Worm (Caenorhabditis elegans): ENCODE measurements around the gene F20C5.7.
A peak's percentile ranks its signal among the peaks of the same experiment; 100 is the strongest.

The F20C5.7 gene

ce11 chrIV:8739926-8740325, 5.6 kb downstream of the F20C5.7 start, which contains the start of gene mrps-33:
TSS of gene mrps-33 (minus strand) at chrIV:8740026.
- TF ChIP-seq sptf-1 (tag; optimal IDR thresholded peaks at IDR 0.05) (no peak), lsy-2 (tag; optimal IDR thresholded peaks at IDR 0.05) (no peak), unc-62 (GFP tag; optimal IDR thresholded peaks at IDR 0.05) (no peak), M03D4.4 (tag; optimal IDR thresholded peaks at IDR 0.05) (no peak), zip-8 (tag; optimal IDR thresholded peaks at IDR 0.05) (no peak), mep-1 (tag; optimal IDR thresholded peaks at IDR 0.05) (no peak), ham-2 (GFP tag; optimal IDR thresholded peaks at IDR 0.05) (no peak), ceh-83 (GFP tag; optimal IDR thresholded peaks at IDR 0.05) (no peak), snpc-4 (tag; optimal IDR thresholded peaks at IDR 0.05) (no peak), unc-120 (tag; optimal IDR thresholded peaks at IDR 0.05; ENCODE audit: poor library complexity, severe bottlenecking) (no peak), elt-1 (tag; optimal IDR thresholded peaks at IDR 0.05; ENCODE audit: borderline replicate concordance, insufficient read depth) (no peak)

ce11 chrIV:8739294-8739693, 6.2 kb downstream of the F20C5.7 start, which contains the start of gene F21D5.5:
TSS of gene F21D5.5 (minus strand) at chrIV:8739394.
- no peak for TF ChIP-seq ceh-43 (GFP tag; optimal IDR thresholded peaks at IDR 0.05)
- TF ChIP-seq ces-1 (GFP tag; optimal IDR thresholded peaks at IDR 0.05), result no peak
- no peak for TF ChIP-seq mab-5 (tag; optimal IDR thresholded peaks at IDR 0.05)
- no peak for TF ChIP-seq elt-3 (tag; optimal IDR thresholded peaks at IDR 0.05)
- TF ChIP-seq hlh-1 (tag; optimal IDR thresholded peaks at IDR 0.05), result no peak
- TF ChIP-seq flh-1 (GFP tag; optimal IDR thresholded peaks at IDR 0.05), result no peak
- no peak for TF ChIP-seq nhr-28 (tag; optimal IDR thresholded peaks at IDR 0.05)
- no peak for TF ChIP-seq pha-4 (tag; optimal IDR thresholded peaks at IDR 0.05)

ce11 chrIV:8737787-8738186, 7.7 kb downstream of the F20C5.7 start, which contains the start of gene F21D5.4:
TSS of gene F21D5.4 (plus strand) at chrIV:8738087.
- TF ChIP-seq pha-4 (tag; optimal IDR thresholded peaks at IDR 0.05) (no peak), nhr-237 (tag; optimal IDR thresholded peaks at IDR 0.05) (no peak), zip-8 (tag; optimal IDR thresholded peaks at IDR 0.05) (no peak), flh-1 (GFP tag; optimal IDR thresholded peaks at IDR 0.05) (no peak), sptf-1 (tag; optimal IDR thresholded peaks at IDR 0.05) (no peak), lsy-2 (tag; optimal IDR thresholded peaks at IDR 0.05) (no peak), lin-13 (tag; optimal IDR thresholded peaks at IDR 0.05) (no peak), tbx-8 (GFP tag; optimal IDR thresholded peaks at IDR 0.05) (no peak), lin-32 (GFP tag; optimal IDR thresholded peaks at IDR 0.05) (no peak), ceh-83 (GFP tag; optimal IDR thresholded peaks at IDR 0.05) (no peak), ceh-43 (GFP tag; optimal IDR thresholded peaks at IDR 0.05) (no peak), mep-1 (tag; optimal IDR thresholded peaks at IDR 0.05) (no peak), M03D4.4 (tag; optimal IDR thresholded peaks at IDR 0.05) (no peak), nhr-76 (tag; optimal IDR thresholded peaks at IDR 0.05) (no peak), elt-3 (tag; optimal IDR thresholded peaks at IDR 0.05) (no peak), hlh-1 (tag; optimal IDR thresholded peaks at IDR 0.05) (no peak), nhr-28 (tag; optimal IDR thresholded peaks at IDR 0.05) (no peak)

- TF ChIP-seq M03D4.4 (tag; optimal IDR thresholded peaks at IDR 0.05) (no peak), ces-1 (GFP tag; optimal IDR thresholded peaks at IDR 0.05) (no peak), nhr-237 (tag; optimal IDR thresholded peaks at IDR 0.05) (no peak), mab-5 (tag; optimal IDR thresholded peaks at IDR 0.05) (no peak), drap-1 (GFP tag; optimal IDR thresholded peaks at IDR 0.05) (no peak), unc-39 (tag; optimal IDR thresholded peaks at IDR 0.05) (no peak), hlh-1 (tag; optimal IDR thresholded peaks at IDR 0.05) (peak; percentile 11), mep-1 (tag; optimal IDR thresholded peaks at IDR 0.05) (no peak), nhr-12 (tag; optimal IDR thresholded peaks at IDR 0.05) (no peak), lsy-2 (tag; optimal IDR thresholded peaks at IDR 0.05) (no peak), blmp-1 (tag; optimal IDR thresholded peaks at IDR 0.05) (no peak), sem-2 (GFP tag; optimal IDR thresholded peaks at IDR 0.05) (no peak), pha-4 (tag; optimal IDR thresholded peaks at IDR 0.05) (peak; percentile 35), unc-120 (tag; optimal IDR thresholded peaks at IDR 0.05; ENCODE audit: poor library complexity, severe bottlenecking) (peak; percentile 10)
Measured at ce11 chrIV:8737354-8737753, 8.1 kb downstream of the F20C5.7 start.

- no peak for TF ChIP-seq ceh-83 (GFP tag; optimal IDR thresholded peaks at IDR 0.05)
- TF ChIP-seq bed-3 (GFP tag; optimal IDR thresholded peaks at IDR 0.05), result no peak
- TF ChIP-seq tbx-8 (GFP tag; optimal IDR thresholded peaks at IDR 0.05), result no peak
- TF ChIP-seq elt-3 (tag; optimal IDR thresholded peaks at IDR 0.05), result no peak
- no peak for TF ChIP-seq mab-5 (tag; optimal IDR thresholded peaks at IDR 0.05)
- TF ChIP-seq nhr-12 (tag; optimal IDR thresholded peaks at IDR 0.05), result no peak
- TF ChIP-seq unc-62 (GFP tag; optimal IDR thresholded peaks at IDR 0.05), result no peak
- TF ChIP-seq ceh-39 (tag; optimal IDR thresholded peaks at IDR 0.05), result no peak
- no peak for TF ChIP-seq lin-13 (tag; optimal IDR thresholded peaks at IDR 0.05)
- TF ChIP-seq mls-2 (tag; optimal IDR thresholded peaks at IDR 0.05), result no peak
- TF ChIP-seq unc-39 (tag; optimal IDR thresholded peaks at IDR 0.05), result no peak
- no peak for TF ChIP-seq nhr-76 (tag; optimal IDR thresholded peaks at IDR 0.05)
- TF ChIP-seq ceh-43 (GFP tag; optimal IDR thresholded peaks at IDR 0.05), result no peak
- no peak for TF ChIP-seq zip-8 (tag; optimal IDR thresholded peaks at IDR 0.05)
- TF ChIP-seq unc-120 (tag; optimal IDR thresholded peaks at IDR 0.05; ENCODE audit: poor library complexity, severe bottlenecking), result no peak
- TF ChIP-seq lsy-2 (tag; optimal IDR thresholded peaks at IDR 0.05), result no peak
- no peak for TF ChIP-seq nhr-2 (tag; optimal IDR thresholded peaks at IDR 0.05)
- no peak for TF ChIP-seq sptf-1 (tag; optimal IDR thresholded peaks at IDR 0.05)
Measured at ce11 chrIV:8730469-8730868, 15.0 kb downstream of the F20C5.7 start, which contains the start of gene F21D5.3. TSS of gene F21D5.3 (plus strand) at chrIV:8730815.

Measured in whole organism, mixed stage, embryonic.